Worm (Caenorhabditis elegans): ENCODE data around the gene gck-1.

ce11 chrV:8966086-8966485 is 18.5 kb downstream of the gck-1 start, which contains the start of gene nhr-219:
- TF ChIP-seq nhr-76 (tag; optimal IDR thresholded peaks at IDR 0.05) (no peak), ztf-11 (tag; optimal IDR thresholded peaks at IDR 0.05) (no peak), snpc-4 (tag; optimal IDR thresholded peaks at IDR 0.05) (no peak), zag-1 (tag; optimal IDR thresholded peaks at IDR 0.05) (no peak), skn-1 (tag; optimal IDR thresholded peaks at IDR 0.05) (no peak), tbx-2 (tag; optimal IDR thresholded peaks at IDR 0.05) (no peak), pha-4 (tag; optimal IDR thresholded peaks at IDR 0.05) (no peak)
